Fruit fly (Drosophila melanogaster) whole organism, embryonic: ENCODE data around the gene CG12054.

Experiments used
- Bgb ChIP-seq: fragments of 200-800 bp; sonication (Bioruptor generic); IDR thresholded peaks from 2 replicates; pipeline ENCODE4 v1.3.6; 2022; ENCODE audit warnings: missing biosample characterization, missing genetic modification characterization; ENCODE audit not compliant: partially characterized antibody
- CG10147 ChIP-seq: fragments of 200-800 bp; sonication (Bioruptor generic); optimal IDR thresholded peaks from 2 replicates; lab custom pipeline; 2019; ENCODE audit warnings: missing biosample characterization, mild to moderate bottlenecking, missing genetic modification characterization, moderate library complexity
- CG12155 ChIP-seq: fragments of 200-800 bp; sonication (Bioruptor generic); optimal IDR thresholded peaks from 3 replicates; lab custom pipeline; 2016; ENCODE audit warnings: missing biosample characterization, missing genetic modification characterization
- CG1233 ChIP-seq: fragments of 200-800 bp; sonication (Bioruptor generic); optimal IDR thresholded peaks from 4 replicates; lab custom pipeline; 2018; ENCODE audit warnings: missing biosample characterization, mild to moderate bottlenecking, missing genetic modification characterization
- CG13424 ChIP-seq: fragments of 200-800 bp; sonication (Bioruptor generic); optimal IDR thresholded peaks from 2 replicates; lab custom pipeline; 2019; ENCODE audit warnings: missing biosample characterization, mild to moderate bottlenecking, missing genetic modification characterization, moderate library complexity
- CG14441 ChIP-seq: fragments of 200-800 bp; sonication (Bioruptor generic); IDR thresholded peaks from 2 replicates; pipeline ENCODE4 v1.3.6; 2022; ENCODE audit warnings: missing biosample characterization, missing genetic modification characterization
- CG15479 ChIP-seq: fragments of 200-800 bp; sonication (Bioruptor generic); optimal IDR thresholded peaks from 3 replicates; lab custom pipeline; 2019; ENCODE audit warnings: missing biosample characterization, mild to moderate bottlenecking, missing genetic modification characterization, moderate library complexity
- CG16779 ChIP-seq: fragments of 200-800 bp; sonication (Bioruptor generic); IDR thresholded peaks from 2 replicates; pipeline ENCODE4 v1.3.6; 2022; ENCODE audit warnings: missing biosample characterization, missing genetic modification characterization
- CG2199 ChIP-seq: fragments of 200-800 bp; sonication (Bioruptor generic); IDR thresholded peaks from 3 replicates; pipeline ENCODE4 v1.3.6; 2022; ENCODE audit warnings: missing biosample characterization, missing genetic modification characterization
- CG2875 ChIP-seq: fragments of 200-800 bp; sonication (Bioruptor generic); optimal IDR thresholded peaks from 2 replicates; lab custom pipeline; 2017; ENCODE audit warnings: missing biosample characterization, mild to moderate bottlenecking, missing genetic modification characterization, missing genetic modification reagents
- CG2889 ChIP-seq: fragments of 200-800 bp; sonication (Bioruptor generic); IDR thresholded peaks from 3 replicates; pipeline ENCODE4 v1.3.6; 2022; ENCODE audit warnings: missing biosample characterization, missing genetic modification characterization
- CG31365 ChIP-seq: fragments of 200-800 bp; sonication (Bioruptor generic); optimal IDR thresholded peaks from 2 replicates; lab custom pipeline; 2018; ENCODE audit warnings: missing biosample characterization, mild to moderate bottlenecking, missing genetic modification characterization
- CG4360 ChIP-seq: fragments of 200-800 bp; sonication (Bioruptor generic); IDR thresholded peaks from 2 replicates; pipeline ENCODE4 v1.3.6; 2022; ENCODE audit warnings: missing biosample characterization, missing genetic modification characterization
- CG5180 ChIP-seq: fragments of 200-800 bp; sonication (Bioruptor generic); optimal IDR thresholded peaks from 3 replicates; lab custom pipeline; 2017; ENCODE audit warnings: missing biosample characterization, missing genetic modification characterization, mild to moderate bottlenecking, moderate library complexity, missing genetic modification reagents
- CG8281 ChIP-seq: fragments of 200-800 bp; sonication (Bioruptor generic); optimal IDR thresholded peaks from 2 replicates; lab custom pipeline; 2018; ENCODE audit warnings: missing biosample characterization, mild to moderate bottlenecking, missing genetic modification characterization, moderate library complexity
- CG8388 ChIP-seq: fragments of 200-800 bp; sonication (Bioruptor generic); optimal IDR thresholded peaks from 2 replicates; lab custom pipeline; 2019; ENCODE audit warnings: missing biosample characterization, mild to moderate bottlenecking, missing genetic modification characterization, moderate library complexity
- CrebB ChIP-seq: fragments of 200-800 bp; sonication (Bioruptor generic); optimal IDR thresholded peaks from 3 replicates; lab custom pipeline; 2018; ENCODE audit warnings: missing biosample characterization, mild to moderate bottlenecking, missing genetic modification characterization
- Dip3 ChIP-seq: fragments of 200-800 bp; sonication (Bioruptor generic); optimal IDR thresholded peaks from 3 replicates; lab custom pipeline; 2016; ENCODE audit warnings: missing biosample characterization, missing genetic modification characterization
- Dll ChIP-seq: fragments of 200-800 bp; sonication (Bioruptor generic); IDR thresholded peaks from 4 replicates; pipeline ENCODE4 v1.3.6; 2022; ENCODE audit warnings: missing biosample characterization, missing genetic modification characterization; ENCODE audit not compliant: partially characterized antibody
- Gsc ChIP-seq: fragments of 200-800 bp; sonication (Bioruptor generic); IDR thresholded peaks from 2 replicates; pipeline ENCODE4 v1.3.6; 2022; ENCODE audit warnings: missing biosample characterization, missing genetic modification characterization
- Hey ChIP-seq: fragments of 200-800 bp; sonication (Bioruptor generic); optimal IDR thresholded peaks from 3 replicates; lab custom pipeline; 2018; ENCODE audit warnings: missing biosample characterization, mild to moderate bottlenecking, missing genetic modification characterization
- Med ChIP-seq: fragments of 200-800 bp; sonication (Bioruptor generic); peaks from one replicate; lab custom pipeline; 2016; ENCODE audit warnings: missing biosample characterization, missing genetic modification characterization, mild to moderate bottlenecking, inconsistent platforms, moderate library complexity
- NFAT ChIP-seq: fragments of 200-800 bp; sonication (Bioruptor generic); IDR thresholded peaks from 2 replicates; pipeline ENCODE4 v1.3.6; 2022; ENCODE audit warnings: missing biosample characterization, missing genetic modification characterization
- Nf-YB ChIP-seq: fragments of 200-800 bp; sonication (Bioruptor generic); optimal IDR thresholded peaks from 3 replicates; lab custom pipeline; 2019; ENCODE audit warnings: missing biosample characterization, mild to moderate bottlenecking, missing genetic modification characterization, moderate library complexity
- Rfx ChIP-seq: fragments of 200-800 bp; sonication (Bioruptor generic); IDR thresholded peaks from 2 replicates; pipeline ENCODE4 v1.3.6; 2022; ENCODE audit warnings: missing biosample characterization, missing genetic modification characterization
- Sry-β ChIP-seq: fragments of 200-800 bp; sonication (Bioruptor generic); optimal IDR thresholded peaks from 2 replicates; lab custom pipeline; 2018; ENCODE audit warnings: missing biosample characterization, mild to moderate bottlenecking, missing genetic modification characterization, moderate library complexity
- Sry-δ ChIP-seq: fragments of 200-800 bp; sonication (Bioruptor generic); optimal IDR thresholded peaks from 2 replicates; lab custom pipeline; 2016; ENCODE audit warnings: missing biosample characterization, missing genetic modification characterization
- abd-A ChIP-seq: fragments of 200-800 bp; sonication (Bioruptor generic); optimal IDR thresholded peaks from 3 replicates; lab custom pipeline; 2019; ENCODE audit warnings: missing biosample characterization, mild to moderate bottlenecking, missing genetic modification characterization, moderate library complexity
- az2 ChIP-seq: fragments of 200-800 bp; sonication (Bioruptor generic); optimal IDR thresholded peaks from 3 replicates; lab custom pipeline; 2016; ENCODE audit warnings: missing biosample characterization, missing genetic modification characterization
- crp ChIP-seq, 2 experiments: fragments of 200-800 bp; sonication (Bioruptor generic); optimal IDR thresholded peaks; 2 replicates in 1 of 2; 3 replicates in 1 of 2; lab custom pipeline; 2017; ENCODE audit warnings: missing biosample characterization in 2 of 2, missing genetic modification characterization in 2 of 2, mild to moderate bottlenecking in 1 of 2, moderate library complexity in 1 of 2
- fd3F ChIP-seq: fragments of 200-800 bp; sonication (Bioruptor generic); optimal IDR thresholded peaks from 2 replicates; lab custom pipeline; 2018; ENCODE audit warnings: missing biosample characterization, mild to moderate bottlenecking, missing genetic modification characterization, moderate library complexity
- gsb ChIP-seq: fragments of 200-800 bp; sonication (Bioruptor generic); IDR thresholded peaks from 2 replicates; pipeline ENCODE4 v1.3.6; 2022; ENCODE audit warnings: missing biosample characterization, missing genetic modification characterization
- hb ChIP-seq: fragments of 200-800 bp; sonication (Bioruptor generic); IDR thresholded peaks from 3 replicates; pipeline ENCODE4 v1.3.6; 2022; ENCODE audit warnings: missing biosample characterization, missing genetic modification characterization; ENCODE audit not compliant: partially characterized antibody
- inv ChIP-seq: fragments of 200-800 bp; sonication (Bioruptor generic); IDR thresholded peaks from 2 replicates; pipeline ENCODE4 v1.3.6; 2022; ENCODE audit warnings: missing biosample characterization, missing genetic modification characterization; ENCODE audit not compliant: partially characterized antibody
- lilli ChIP-seq: fragments of 200-800 bp; sonication (Bioruptor generic); optimal IDR thresholded peaks from 3 replicates; lab custom pipeline; 2016; ENCODE audit warnings: missing biosample characterization, missing genetic modification characterization
- nmo ChIP-seq: fragments of 200-800 bp; sonication (Bioruptor generic); optimal IDR thresholded peaks from 2 replicates; lab custom pipeline; 2018; ENCODE audit warnings: missing biosample characterization, mild to moderate bottlenecking, missing genetic modification characterization, moderate library complexity
- org-1 ChIP-seq: fragments of 200-800 bp; sonication (Bioruptor generic); optimal IDR thresholded peaks from 2 replicates; lab custom pipeline; 2017; ENCODE audit warnings: missing biosample characterization, missing genetic modification characterization
- prd ChIP-seq, 3 experiments: fragments of >200 bp in 2 of 3; fragments of 200-800 bp in 1 of 3; sonication (Bioruptor generic) in 1 of 3; optimal IDR thresholded peaks in 2 of 3; IDR thresholded peaks in 1 of 3; 2 replicates in 2 of 3; 3 replicates in 1 of 3; pipeline versions ENCODE4 v1.3.6 to Lab custom; 2017 to 2022; ENCODE audit warnings: missing biosample characterization in 1 of 3, missing genetic modification characterization in 1 of 3
- pzg ChIP-seq: fragments of 200-800 bp; sonication (Bioruptor generic); optimal IDR thresholded peaks from 3 replicates; lab custom pipeline; 2018; ENCODE audit warnings: missing biosample characterization, mild to moderate bottlenecking, missing genetic modification characterization, moderate library complexity
- scrt ChIP-seq: fragments of 200-800 bp; sonication (Bioruptor generic); optimal IDR thresholded peaks from 2 replicates; lab custom pipeline; 2018; ENCODE audit warnings: missing biosample characterization, mild to moderate bottlenecking, missing genetic modification characterization, moderate library complexity
- tap ChIP-seq: fragments of 200-800 bp; optimal IDR thresholded peaks from 3 replicates; lab custom pipeline; 2019; ENCODE audit warnings: missing biosample characterization, mild to moderate bottlenecking, missing genetic modification characterization, moderate library complexity
- tio ChIP-seq: fragments of 200-800 bp; sonication (Bioruptor generic); optimal IDR thresholded peaks from 2 replicates; lab custom pipeline; 2017; ENCODE audit warnings: missing biosample characterization, missing genetic modification characterization, inconsistent platforms
- tup ChIP-seq: fragments of 200-800 bp; sonication (Bioruptor generic); optimal IDR thresholded peaks from 2 replicates; lab custom pipeline; 2016; ENCODE audit warnings: missing biosample characterization, mild to moderate bottlenecking, missing genetic modification characterization, moderate library complexity
- unpg ChIP-seq: fragments of 200-800 bp; sonication (Bioruptor generic); optimal IDR thresholded peaks from 3 replicates; lab custom pipeline; 2018; ENCODE audit warnings: missing biosample characterization, mild to moderate bottlenecking, missing genetic modification characterization, moderate library complexity
- zen ChIP-seq: fragments of 200-800 bp; sonication (Bioruptor generic); optimal IDR thresholded peaks from 3 replicates; lab custom pipeline; 2018; ENCODE audit warnings: missing biosample characterization, mild to moderate bottlenecking, missing genetic modification characterization, moderate library complexity
- zfh2 ChIP-seq: fragments of 200-800 bp; sonication (Bioruptor generic); optimal IDR thresholded peaks from 2 replicates; lab custom pipeline; 2016; ENCODE audit warnings: missing biosample characterization, missing genetic modification characterization

Gene CG12054

dm6 chr3R:31222125-31222889 lies 1.8 kb downstream of the CG12054 start (continued):
- TF ChIP-seq CG8388 (GFP tag; lab: Kevin White, UChicago) (peak; percentile 82), unpg (peak; percentile 85), inv (GFP tag; lab: Robert Waterston, UW) (no peak), tup (GFP tag; lab: Kevin White, UChicago) (peak; percentile 50), CG1233 (peak; percentile 76), Sry-δ (GFP tag; lab: Kevin White, UChicago) (peak; percentile 24), hb (GFP tag; lab: Robert Waterston, UW) (no peak), fd3F (GFP tag; lab: Kevin White, UChicago) (peak; percentile 64), CrebB (tag; lab: Kevin White, UChicago) (peak; percentile 76), lilli (GFP tag; lab: Kevin White, UChicago) (peak; percentile 87), CG2875 (GFP tag; lab: Kevin White, UChicago) (peak; percentile 73), nmo (GFP tag; lab: Kevin White, UChicago) (peak; percentile 86), Gsc (GFP tag; lab: Robert Waterston, UW) (no peak), pzg (GFP tag; lab: Kevin White, UChicago) (no peak), az2 (GFP tag; lab: Kevin White, UChicago) (peak; percentile 81), CG13424 (peak; percentile 90), Nf-YB (peak; percentile 66), tap (peak; percentile 76), CG31365 (peak; percentile 53), Sry-β (GFP tag; lab: Kevin White, UChicago) (peak; percentile 16), CG12155 (GFP tag; lab: Kevin White, UChicago) (peak; percentile 78), CG5180 (GFP tag; lab: Kevin White, UChicago) (peak; percentile 66), CG14441 (GFP tag; lab: Robert Waterston, UW) (no peak), zfh2 (peak; percentile 70), CG10147 (peak; percentile 88), Dll (GFP tag; lab: Robert Waterston, UW) (no peak), gsb (GFP tag; lab: Robert Waterston, UW) (no peak), NFAT (GFP tag; lab: Robert Waterston, UW) (no peak), CG2889 (no peak), Dip3 (GFP tag; lab: Kevin White, UChicago) (peak; percentile 74)
- TF ChIP-seq, all 482 proteins: peak for 284

- no peak for TF ChIP-seq Sry-β (GFP tag; lab: Kevin White, UChicago)
- no peak for TF ChIP-seq prd (optimal IDR thresholded peaks at IDR 0.05; lab: Kevin White, UChicago)
- TF ChIP-seq prd (GFP tag; IDR thresholded peaks at IDR 0.05; lab: Robert Waterston, UW), result no peak
- TF ChIP-seq CG4360 (GFP tag; lab: Robert Waterston, UW), result 0 out of 2 replicates have a peak, but pooled peaks have one; percentile 2
- peak; percentile 62 for TF ChIP-seq zen (tag; lab: Kevin White, UChicago)
- TF ChIP-seq crp (GFP tag; optimal IDR thresholded peaks at IDR 0.05; lab: Kevin White, UChicago), result no peak
- no peak for TF ChIP-seq Dip3 (GFP tag; lab: Kevin White, UChicago)
- TF ChIP-seq Bgb (GFP tag; lab: Robert Waterston, UW), result no peak
- peak; percentile 98 for TF ChIP-seq abd-A (tag; lab: Kevin White, UChicago)
- TF ChIP-seq tio (GFP tag; lab: Kevin White, UChicago), result no peak
- peak; percentile 89 for TF ChIP-seq scrt (GFP tag; lab: Kevin White, UChicago)
- TF ChIP-seq Rfx (GFP tag; lab: Robert Waterston, UW), result peak; percentile 57; the same call in 1 of the 2 replicates
- TF ChIP-seq CG8281 (tag; lab: Kevin White, UChicago), result peak; percentile 26
- peak; percentile 9; the same call in 1 of the 2 replicates for TF ChIP-seq CG16779 (GFP tag; lab: Robert Waterston, UW)
- peak; percentile 23 for TF ChIP-seq Med (GFP tag; lab: Kevin White, UChicago)
- TF ChIP-seq CG2199, result no peak
- TF ChIP-seq CG15479 (GFP tag; lab: Kevin White, UChicago), result peak; percentile 77
- peak; percentile 33 for TF ChIP-seq Hey (tag; lab: Kevin White, UChicago)
- no peak for TF ChIP-seq org-1
Observed at dm6 chr3R:31222890-31223569, 2.5 kb downstream of the CG12054 start.
